Fruit fly (Drosophila melanogaster) Kc167 (cell line): ENCODE measurements around the gene CG31955.

Experiments used
- h ChIP-seq: fragments of >200 bp; optimal IDR thresholded peaks from 3 replicates; lab custom pipeline; 2018; ENCODE audit warnings: missing external identifiers
- psq ChIP-seq: fragments of >200 bp; optimal IDR thresholded peaks from 2 replicates; lab custom pipeline; 2017; ENCODE audit warnings: missing external identifiers

- TF ChIP-seq h (lab: Kevin White, UChicago) (no peak), psq (lab: Kevin White, UChicago) (no peak)
These were observed 42.4 kb downstream of the CG31955 start, which contains the start of gene Sfp24Bc for dm6 chr2L:3670481-3670880.
